Fruit fly (Drosophila melanogaster): ENCODE results near the gene spn-D.

spn-D gene

dm6 chr3R:27181074-27181473, 15.6 kb downstream of the spn-D start (continued):
- TF ChIP-seq Eip75B (GFP tag; optimal IDR thresholded peaks at IDR 0.05) (no peak), lz (GFP tag; optimal IDR thresholded peaks at IDR 0.05) (no peak), CG16779 (tag; optimal IDR thresholded peaks at IDR 0.05) (no peak), fkh (GFP tag; optimal IDR thresholded peaks at IDR 0.05) (no peak), Hr4 (GFP tag; optimal IDR thresholded peaks at IDR 0.05) (peak; percentile 61), topi (GFP tag; optimal IDR thresholded peaks at IDR 0.05) (peak; percentile 4), CG11294 (GFP tag; IDR thresholded peaks at IDR 0.05) (no peak), Lpt (GFP tag; optimal IDR thresholded peaks at IDR 0.05) (peak; percentile 56), CG3032 (tag; optimal IDR thresholded peaks at IDR 0.05) (peak; percentile 14), CG1621 (tag; optimal IDR thresholded peaks at IDR 0.05) (no peak), salr (GFP tag; optimal IDR thresholded peaks at IDR 0.05) (peak in 1 of 2 experiments; percentile 65), CG15336 (GFP tag; IDR thresholded peaks at IDR 0.05) (peak; percentile 89), spab (GFP tag; optimal IDR thresholded peaks at IDR 0.05) (no peak), pdm3 (GFP tag; optimal IDR thresholded peaks at IDR 0.05) (peak; percentile 46), CG8119 (GFP tag; IDR thresholded peaks at IDR 0.05) (peak; percentile 77), Ets96B (tag; optimal IDR thresholded peaks at IDR 0.05) (no peak), dsx (GFP tag; optimal IDR thresholded peaks at IDR 0.05; ENCODE audit: poor library complexity, severe bottlenecking) (no peak), CG6854 (GFP tag; optimal IDR thresholded peaks at IDR 0.05) (no peak), CG8632 (GFP tag; optimal IDR thresholded peaks at IDR 0.05) (no peak)

dm6 chr3R:27185933-27186571, 20.5 kb downstream of the spn-D start:
- peak; percentile 66 for TF ChIP-seq Sox14 (GFP tag; optimal IDR thresholded peaks at IDR 0.05)
- peak; percentile 41 for TF ChIP-seq Ets21C (GFP tag; optimal IDR thresholded peaks at IDR 0.05)
- peak; percentile 58 for TF ChIP-seq CG10631 (GFP tag; optimal IDR thresholded peaks at IDR 0.05)
- TF ChIP-seq CG15336 (GFP tag; IDR thresholded peaks at IDR 0.05), result peak; percentile 55
- TF ChIP-seq CG9139 (GFP tag; optimal IDR thresholded peaks at IDR 0.05), result peak; percentile 28
- TF ChIP-seq OdsH (GFP tag; optimal IDR thresholded peaks at IDR 0.05), result peak; percentile 60
- no peak for TF ChIP-seq Eip93F (GFP tag; optimal IDR thresholded peaks at IDR 0.05)
- peak; percentile 39 for TF ChIP-seq CG8319 (GFP tag; optimal IDR thresholded peaks at IDR 0.05)
- TF ChIP-seq CG6163 (GFP tag; IDR thresholded peaks at IDR 0.05), result peak; percentile 73; the same call in 2 of the 3 replicates
- no peak for TF ChIP-seq dac (GFP tag; optimal IDR thresholded peaks at IDR 0.05)
- TF ChIP-seq cyc (GFP tag; optimal IDR thresholded peaks at IDR 0.05), result peak; percentile 63
- peak; percentile 43 for TF ChIP-seq Hr4 (GFP tag; optimal IDR thresholded peaks at IDR 0.05)
- TF ChIP-seq vri (GFP tag; optimal IDR thresholded peaks at IDR 0.05), result peak; percentile 27
- peak; percentile 61 for TF ChIP-seq topi (GFP tag; optimal IDR thresholded peaks at IDR 0.05)
- TF ChIP-seq Met (GFP tag; optimal IDR thresholded peaks at IDR 0.05), result peak; percentile 73
- peak; percentile 82 for TF ChIP-seq svp (GFP tag)
- TF ChIP-seq salr (GFP tag; optimal IDR thresholded peaks at IDR 0.05), result no peak
- TF ChIP-seq Ets96B (tag; optimal IDR thresholded peaks at IDR 0.05), result peak; percentile 72
- peak; percentile 22 for TF ChIP-seq Blimp-1 (GFP tag; optimal IDR thresholded peaks at IDR 0.05)
- peak; percentile 63 for TF ChIP-seq net (GFP tag; optimal IDR thresholded peaks at IDR 0.05)
- peak; percentile 59 for TF ChIP-seq CG31627 (GFP tag; optimal IDR thresholded peaks at IDR 0.05)
- peak; percentile 33 for TF ChIP-seq CG6808 (GFP tag; optimal IDR thresholded peaks at IDR 0.05)
- peak; percentile 60 for TF ChIP-seq CG10669 (GFP tag; optimal IDR thresholded peaks at IDR 0.05)
- TF ChIP-seq spab (GFP tag; optimal IDR thresholded peaks at IDR 0.05), result peak; percentile 52
- no peak for TF ChIP-seq CG6276 (GFP tag; optimal IDR thresholded peaks at IDR 0.05)
- TF ChIP-seq CG11902 (GFP tag; optimal IDR thresholded peaks at IDR 0.05), result peak; percentile 32
- TF ChIP-seq Gug (GFP tag; IDR thresholded peaks at IDR 0.05), result peak; percentile 30; the same call in 1 of the 2 replicates
- TF ChIP-seq CG7368 (GFP tag; optimal IDR thresholded peaks at IDR 0.05), result no peak
- peak; percentile 72 for TF ChIP-seq Hr39 (GFP tag; optimal IDR thresholded peaks at IDR 0.05)
- TF ChIP-seq CG11294 (GFP tag; IDR thresholded peaks at IDR 0.05), result no peak
- peak; percentile 58 for TF ChIP-seq CG6792 (GFP tag; optimal IDR thresholded peaks at IDR 0.05)
- peak; percentile 63 for TF ChIP-seq Sox102F (GFP tag; optimal IDR thresholded peaks at IDR 0.05)
- TF ChIP-seq CG34406 (GFP tag; optimal IDR thresholded peaks at IDR 0.05), result peak; percentile 23
- TF ChIP-seq fd59A (GFP tag; optimal IDR thresholded peaks at IDR 0.05), result peak; percentile 50
- TF ChIP-seq pdm3 (GFP tag; optimal IDR thresholded peaks at IDR 0.05), result peak; percentile 71
- TF ChIP-seq Sox15 (GFP tag; optimal IDR thresholded peaks at IDR 0.05), result peak; percentile 4
- peak; percentile 54 for TF ChIP-seq CG32006 (GFP tag; optimal IDR thresholded peaks at IDR 0.05)
- no peak for TF ChIP-seq fkh (GFP tag; optimal IDR thresholded peaks at IDR 0.05)
- TF ChIP-seq CG16779 (tag; optimal IDR thresholded peaks at IDR 0.05), result peak; percentile 7

All from whole organism, prepupa.